Fruit fly (Drosophila melanogaster): Measurements from ENCODE around the gene ouib.

The ouib gene

DNA sequence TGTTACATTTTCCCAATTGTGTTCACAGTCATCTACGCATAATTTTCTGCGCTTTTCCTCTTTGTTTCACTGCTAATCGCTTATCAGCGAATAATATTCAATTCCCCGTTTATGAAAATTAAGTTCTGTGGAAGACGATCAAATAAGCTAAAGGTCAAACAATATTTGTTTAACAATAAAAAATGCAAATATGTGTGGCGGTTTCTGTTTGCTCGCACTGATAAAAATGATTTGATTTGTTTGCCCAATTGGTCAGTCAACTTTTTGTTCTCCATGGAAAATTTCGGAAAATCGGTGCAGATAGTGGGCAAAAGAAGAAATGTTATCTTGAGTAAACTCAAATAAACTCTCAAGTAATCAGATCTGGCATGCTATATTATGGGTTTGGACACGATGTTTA is 20.6 kb upstream of the ouib start (continued):
- no peak for TF ChIP-seq CG4854 (GFP tag; optimal IDR thresholded peaks at IDR 0.05)
- no peak for TF ChIP-seq ara (GFP tag; IDR thresholded peaks at IDR 0.05)
- no peak for TF ChIP-seq HmgD (GFP tag; optimal IDR thresholded peaks at IDR 0.05)
- TF ChIP-seq CG17186 (GFP tag; optimal IDR thresholded peaks at IDR 0.05) = no peak
- no peak for TF ChIP-seq CrebB (tag; optimal IDR thresholded peaks at IDR 0.05)
- no peak for TF ChIP-seq Dfd (GFP tag; optimal IDR thresholded peaks at IDR 0.05)
- no peak for TF ChIP-seq CG15269 (tag; optimal IDR thresholded peaks at IDR 0.05)
- no peak for TF ChIP-seq HLH54F (GFP tag; optimal IDR thresholded peaks at IDR 0.05)
- TF ChIP-seq her (GFP tag; optimal IDR thresholded peaks at IDR 0.05) = no peak

DNA sequence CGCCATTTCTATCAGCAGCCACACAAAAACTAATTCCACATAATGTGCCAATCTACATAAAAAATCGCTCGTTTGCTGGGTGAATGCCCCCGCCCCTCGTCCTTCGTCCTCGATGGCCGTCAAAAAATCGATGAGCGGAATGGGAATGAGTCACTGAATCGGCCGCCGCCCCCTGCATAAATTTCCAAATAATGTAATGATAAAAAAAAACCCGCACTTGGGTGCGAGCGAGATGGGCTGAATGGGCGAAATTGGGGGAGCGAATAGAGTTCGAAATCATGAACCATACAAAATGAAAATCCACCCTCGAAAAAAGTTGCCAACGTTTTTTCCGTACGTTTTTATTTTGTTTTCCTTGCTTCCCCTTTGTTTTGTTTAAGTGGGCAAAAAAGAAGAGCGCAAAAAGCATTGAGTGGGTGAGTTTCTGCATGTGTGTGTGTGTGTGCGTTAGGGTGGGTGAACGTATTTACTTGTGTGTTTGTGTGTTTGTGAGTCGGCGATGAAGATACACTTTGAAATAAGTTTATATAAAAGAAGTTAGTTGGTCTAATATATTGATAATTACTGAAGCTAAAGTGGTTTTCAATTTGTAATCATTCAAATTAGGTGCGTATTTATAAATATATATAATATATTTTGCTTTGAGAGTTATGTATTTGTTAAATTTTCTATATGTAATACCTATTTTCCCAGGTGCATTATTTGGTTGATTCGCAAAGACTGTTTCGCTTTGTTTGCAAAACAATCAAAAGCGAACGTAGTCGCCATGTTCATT is 19.8 kb upstream of the ouib start:
- no peak for TF ChIP-seq CG3163 (GFP tag; optimal IDR thresholded peaks at IDR 0.05)
- peak; percentile 10 for TF ChIP-seq Hand (GFP tag; optimal IDR thresholded peaks at IDR 0.05)
- TF ChIP-seq z (GFP tag; IDR thresholded peaks at IDR 0.05) = peak; percentile 77; the same call in 2 of the 3 replicates
- no peak for TF ChIP-seq bowl (GFP tag; IDR thresholded peaks at IDR 0.05)
- no peak for TF ChIP-seq pita (GFP tag; optimal IDR thresholded peaks at IDR 0.05)
- TF ChIP-seq pros (GFP tag; optimal IDR thresholded peaks at IDR 0.05) = peak; percentile 45
- TF ChIP-seq CG12391 (tag; optimal IDR thresholded peaks at IDR 0.05) = peak; percentile 1
- 0 out of 3 replicates have a peak, but pooled peaks have one; percentile 16 for TF ChIP-seq Mrtf (GFP tag; IDR thresholded peaks at IDR 0.05)
- no peak for TF ChIP-seq croc (GFP tag; conservative IDR thresholded peaks at IDR 0.05)
- no peak for TF ChIP-seq CG7357 (GFP tag; IDR thresholded peaks at IDR 0.05)
- no peak for TF ChIP-seq CG31365 (tag; optimal IDR thresholded peaks at IDR 0.05)
- TF ChIP-seq CG8924 (tag; optimal IDR thresholded peaks at IDR 0.05) = peak; percentile 8
- no peak for TF ChIP-seq sens-2 (GFP tag; IDR thresholded peaks at IDR 0.05)
- no peak for TF ChIP-seq fd64A (GFP tag; optimal IDR thresholded peaks at IDR 0.05)
- peak; percentile 59 for TF ChIP-seq sr (GFP tag; IDR thresholded peaks at IDR 0.05)
- TF ChIP-seq fd96Cb (tag; optimal IDR thresholded peaks at IDR 0.05) = no peak
- TF ChIP-seq CG13287 (GFP tag; IDR thresholded peaks at IDR 0.05; ENCODE audit: partially characterized antibody) = no peak
- no peak for TF ChIP-seq cad (GFP tag; optimal IDR thresholded peaks at IDR 0.05)
- TF ChIP-seq cas (GFP tag; IDR thresholded peaks at IDR 0.05) = no peak
- no peak for TF ChIP-seq ham (GFP tag; IDR thresholded peaks at IDR 0.05)
- TF ChIP-seq dpn (GFP tag; optimal IDR thresholded peaks at IDR 0.05) = no peak
- TF ChIP-seq corto (GFP tag; optimal IDR thresholded peaks at IDR 0.05) = no peak
- TF ChIP-seq Med (GFP tag) = no peak
- TF ChIP-seq CG32767 (GFP tag; IDR thresholded peaks at IDR 0.05) = no peak
- peak; percentile 64 for TF ChIP-seq sens (GFP tag)
- no peak for TF ChIP-seq Lim3 (GFP tag; IDR thresholded peaks at IDR 0.05)
- TF ChIP-seq abd-A (tag; optimal IDR thresholded peaks at IDR 0.05) = peak; percentile 93
- TF ChIP-seq bcd (GFP tag; optimal IDR thresholded peaks at IDR 0.05) = no peak
- TF ChIP-seq CG1832 (GFP tag; optimal IDR thresholded peaks at IDR 0.05) = peak; percentile 32
- no peak for TF ChIP-seq CG3281 (GFP tag; optimal IDR thresholded peaks at IDR 0.05)
- TF ChIP-seq Nf-YC (tag; optimal IDR thresholded peaks at IDR 0.05) = peak; percentile 91
- no peak for TF ChIP-seq Dll (GFP tag; IDR thresholded peaks at IDR 0.05; ENCODE audit: partially characterized antibody)
- peak; percentile 97 for TF ChIP-seq onecut (GFP tag; IDR thresholded peaks at IDR 0.05)
- no peak for TF ChIP-seq CG6654 (GFP tag; optimal IDR thresholded peaks at IDR 0.05)
- peak; percentile 22 for TF ChIP-seq CG7839 (tag; optimal IDR thresholded peaks at IDR 0.05)
- no peak for TF ChIP-seq sima (GFP tag; optimal IDR thresholded peaks at IDR 0.05)
- no peak for TF ChIP-seq fd3F (GFP tag; optimal IDR thresholded peaks at IDR 0.05)
- no peak for TF ChIP-seq CG9609 (GFP tag; optimal IDR thresholded peaks at IDR 0.05)
- no peak for TF ChIP-seq CG2199 (GFP tag; IDR thresholded peaks at IDR 0.05)
- TF ChIP-seq chm (GFP tag; IDR thresholded peaks at IDR 0.05) = no peak
- TF ChIP-seq CG10267 (tag; optimal IDR thresholded peaks at IDR 0.05) = peak; percentile 3
